Fruit fly (Drosophila melanogaster) whole organism, embryonic: ENCODE data around the gene CG9288.
A peak's percentile ranks its signal among the peaks of the same experiment; 100 is the strongest.

Experiments
- Adf1 ChIP-seq: fragments of 200-800 bp; sonication (Bioruptor generic); IDR thresholded peaks from 2 replicates; pipeline ENCODE4 v1.3.6; 2022; ENCODE audit warnings: missing biosample characterization, missing genetic modification characterization
- Asciz ChIP-seq: fragments of 200-800 bp; sonication (Bioruptor generic); optimal IDR thresholded peaks from 2 replicates; lab custom pipeline; 2017; ENCODE audit warnings: missing biosample characterization, mild to moderate bottlenecking, missing genetic modification characterization, missing genetic modification reagents
- CG10321 ChIP-seq: fragments of 200-800 bp; sonication (Bioruptor generic); IDR thresholded peaks from 2 replicates; pipeline ENCODE4 v1.3.6; 2022; ENCODE audit warnings: missing biosample characterization, missing genetic modification characterization
- CG11085 ChIP-seq: fragments of 200-800 bp; sonication (Bioruptor generic); IDR thresholded peaks from 2 replicates; pipeline ENCODE4 v1.3.6; 2022; ENCODE audit warnings: missing biosample characterization, missing genetic modification characterization
- CG12104 ChIP-seq: fragments of 200-800 bp; sonication (Bioruptor generic); optimal IDR thresholded peaks from 3 replicates; lab custom pipeline; 2016; ENCODE audit warnings: missing biosample characterization, missing genetic modification characterization
- CG12219 ChIP-seq: fragments of 200-800 bp; sonication (Bioruptor generic); optimal IDR thresholded peaks from 3 replicates; lab custom pipeline; 2018; ENCODE audit warnings: missing biosample characterization, mild to moderate bottlenecking, missing genetic modification characterization
- CG1233 ChIP-seq: fragments of 200-800 bp; sonication (Bioruptor generic); optimal IDR thresholded peaks from 4 replicates; lab custom pipeline; 2018; ENCODE audit warnings: missing biosample characterization, mild to moderate bottlenecking, missing genetic modification characterization
- CG12769 ChIP-seq: fragments of 200-800 bp; sonication (Bioruptor generic); optimal IDR thresholded peaks from 2 replicates; lab custom pipeline; 2019; ENCODE audit warnings: missing biosample characterization, mild to moderate bottlenecking, missing genetic modification characterization, moderate library complexity
- CG13624 ChIP-seq: fragments of 200-800 bp; sonication (Bioruptor generic); optimal IDR thresholded peaks from 2 replicates; lab custom pipeline; 2016; ENCODE audit warnings: missing biosample characterization, missing genetic modification characterization
- CG16815 ChIP-seq: fragments of 200-800 bp; sonication (Bioruptor generic); optimal IDR thresholded peaks from 3 replicates; lab custom pipeline; 2017; ENCODE audit warnings: missing biosample characterization, mild to moderate bottlenecking, missing genetic modification characterization
- CG17328 ChIP-seq: fragments of 200-800 bp; sonication (Bioruptor generic); IDR thresholded peaks from 2 replicates; pipeline ENCODE4 v1.3.6; 2022; ENCODE audit warnings: missing biosample characterization, missing genetic modification characterization
- CG17912 ChIP-seq: fragments of 200-800 bp; sonication (Bioruptor generic); optimal IDR thresholded peaks from 2 replicates; lab custom pipeline; 2018; ENCODE audit warnings: missing biosample characterization, mild to moderate bottlenecking, missing genetic modification characterization
- CG2199 ChIP-seq: fragments of 200-800 bp; sonication (Bioruptor generic); IDR thresholded peaks from 3 replicates; pipeline ENCODE4 v1.3.6; 2022; ENCODE audit warnings: missing biosample characterization, missing genetic modification characterization
- CG2202 ChIP-seq: fragments of 200-800 bp; sonication (Bioruptor generic); optimal IDR thresholded peaks from 2 replicates; lab custom pipeline; 2018; ENCODE audit warnings: missing biosample characterization, mild to moderate bottlenecking, missing genetic modification characterization
- CG2678 ChIP-seq: fragments of 200-800 bp; sonication (Bioruptor generic); optimal IDR thresholded peaks from 3 replicates; lab custom pipeline; 2019; ENCODE audit warnings: missing biosample characterization, mild to moderate bottlenecking, missing genetic modification characterization, moderate library complexity
- CG32772 ChIP-seq: fragments of 200-800 bp; sonication (Bioruptor generic); IDR thresholded peaks from 2 replicates; pipeline ENCODE4 v1.3.6; 2022; ENCODE audit warnings: missing biosample characterization, missing genetic modification characterization
- CG34422 ChIP-seq: fragments of 200-800 bp; sonication (Bioruptor generic); IDR thresholded peaks from 3 replicates; pipeline ENCODE4 v1.3.6; 2022; ENCODE audit warnings: missing biosample characterization, missing genetic modification characterization
- CG3995 ChIP-seq: fragments of 200-800 bp; sonication (Bioruptor generic); optimal IDR thresholded peaks from 3 replicates; lab custom pipeline; 2016; ENCODE audit warnings: missing biosample characterization, missing genetic modification characterization
- CG4617 ChIP-seq: fragments of 200-800 bp; sonication (Bioruptor generic); optimal IDR thresholded peaks from 3 replicates; lab custom pipeline; 2016; ENCODE audit warnings: missing biosample characterization, missing genetic modification characterization, borderline replicate concordance
- CG4820 ChIP-seq: fragments of 200-800 bp; sonication (Bioruptor generic); optimal IDR thresholded peaks from 3 replicates; lab custom pipeline; 2016; ENCODE audit warnings: missing biosample characterization, missing genetic modification characterization
- CG5953 ChIP-seq: fragments of 200-800 bp; sonication (Bioruptor generic); IDR thresholded peaks from 2 replicates; pipeline ENCODE4 v1.3.6; 2022; ENCODE audit warnings: missing biosample characterization, missing genetic modification characterization
- CG8359 ChIP-seq: fragments of 200-800 bp; sonication (Bioruptor generic); optimal IDR thresholded peaks from 2 replicates; lab custom pipeline; 2017; ENCODE audit warnings: missing biosample characterization, mild to moderate bottlenecking, missing genetic modification characterization, borderline replicate concordance
- CG9817 ChIP-seq: fragments of 200-800 bp; sonication (Bioruptor generic); optimal IDR thresholded peaks from 2 replicates; lab custom pipeline; 2018; ENCODE audit warnings: missing biosample characterization, mild to moderate bottlenecking, missing genetic modification characterization, moderate library complexity
- Ets97D ChIP-seq: fragments of 200-800 bp; sonication (Bioruptor generic); optimal IDR thresholded peaks from 3 replicates; lab custom pipeline; 2016; ENCODE audit warnings: missing biosample characterization, missing genetic modification characterization
- Gsc ChIP-seq: fragments of 200-800 bp; sonication (Bioruptor generic); IDR thresholded peaks from 2 replicates; pipeline ENCODE4 v1.3.6; 2022; ENCODE audit warnings: missing biosample characterization, missing genetic modification characterization
- HLH3B ChIP-seq: fragments of 200-800 bp; sonication (Bioruptor generic); IDR thresholded peaks from 2 replicates; pipeline ENCODE4 v1.3.6; 2022; ENCODE audit warnings: missing biosample characterization, missing genetic modification characterization
- HmgD ChIP-seq: fragments of 200-800 bp; sonication (Bioruptor generic); optimal IDR thresholded peaks from 3 replicates; lab custom pipeline; 2016; ENCODE audit warnings: missing biosample characterization, missing genetic modification characterization
- Hsf ChIP-seq: fragments of 200-800 bp; sonication (Bioruptor generic); optimal IDR thresholded peaks from 3 replicates; lab custom pipeline; 2016; ENCODE audit warnings: missing biosample characterization, missing genetic modification characterization
- Med ChIP-seq: fragments of 200-800 bp; sonication (Bioruptor generic); peaks from one replicate; lab custom pipeline; 2016; ENCODE audit warnings: missing biosample characterization, missing genetic modification characterization, mild to moderate bottlenecking, inconsistent platforms, moderate library complexity
- PHDP ChIP-seq: fragments of 200-800 bp; sonication (Bioruptor generic); optimal IDR thresholded peaks from 3 replicates; lab custom pipeline; 2018; ENCODE audit warnings: missing biosample characterization, mild to moderate bottlenecking, missing genetic modification characterization, moderate library complexity
- Scr ChIP-seq: fragments of 200-800 bp; sonication (Bioruptor generic); IDR thresholded peaks from 2 replicates; pipeline ENCODE4 v1.3.6; 2022; ENCODE audit warnings: missing biosample characterization, missing genetic modification characterization; ENCODE audit not compliant: partially characterized antibody
- Side ChIP-seq: fragments of 200-800 bp; sonication (Bioruptor generic); optimal IDR thresholded peaks from 2 replicates; lab custom pipeline; 2016; ENCODE audit warnings: missing biosample characterization, missing genetic modification characterization
- Sox102F ChIP-seq: fragments of 200-800 bp; sonication (Bioruptor generic); optimal IDR thresholded peaks from 2 replicates; lab custom pipeline; 2018; ENCODE audit warnings: missing biosample characterization, mild to moderate bottlenecking, missing genetic modification characterization, moderate library complexity
- TFAM ChIP-seq: fragments of 200-800 bp; sonication (Bioruptor generic); optimal IDR thresholded peaks from 2 replicates; lab custom pipeline; 2017; ENCODE audit warnings: missing biosample characterization, missing genetic modification characterization, inconsistent platforms
- Xrp1 ChIP-seq: fragments of 200-800 bp; sonication (Bioruptor generic); IDR thresholded peaks from 2 replicates; pipeline ENCODE4 v1.3.6; 2022; ENCODE audit warnings: missing biosample characterization, missing genetic modification characterization
- ara ChIP-seq: fragments of 200-800 bp; sonication (Bioruptor generic); IDR thresholded peaks from 2 replicates; pipeline ENCODE4 v1.3.6; 2022; ENCODE audit warnings: missing biosample characterization, missing genetic modification characterization
- bowl ChIP-seq: fragments of 200-800 bp; sonication (Bioruptor generic); IDR thresholded peaks from 2 replicates; pipeline ENCODE4 v1.3.6; 2022; ENCODE audit warnings: missing biosample characterization, missing genetic modification characterization
- crc ChIP-seq: fragments of 200-800 bp; sonication (Bioruptor generic); optimal IDR thresholded peaks from 2 replicates; lab custom pipeline; 2016; ENCODE audit warnings: missing biosample characterization, missing genetic modification characterization
- crol ChIP-seq: fragments of 200-800 bp; sonication (Bioruptor generic); IDR thresholded peaks from 2 replicates; pipeline ENCODE4 v1.3.6; 2022; ENCODE audit warnings: missing biosample characterization, missing genetic modification characterization
- crp ChIP-seq, 2 experiments: fragments of 200-800 bp; sonication (Bioruptor generic); optimal IDR thresholded peaks; 2 replicates in 1 of 2; 3 replicates in 1 of 2; lab custom pipeline; 2017; ENCODE audit warnings: missing biosample characterization in 2 of 2, missing genetic modification characterization in 2 of 2, mild to moderate bottlenecking in 1 of 2, moderate library complexity in 1 of 2
- dati ChIP-seq: fragments of 200-800 bp; sonication (Bioruptor generic); IDR thresholded peaks from 2 replicates; pipeline ENCODE4 v1.3.6; 2022; ENCODE audit warnings: missing biosample characterization, missing genetic modification characterization
- ems ChIP-seq: fragments of 200-800 bp; sonication (Bioruptor generic); optimal IDR thresholded peaks from 3 replicates; lab custom pipeline; 2016; ENCODE audit warnings: missing biosample characterization, missing genetic modification characterization
- ftz-f1 ChIP-seq: fragments of 200-800 bp; sonication (Bioruptor generic); optimal IDR thresholded peaks from 2 replicates; lab custom pipeline; 2016; ENCODE audit warnings: missing biosample characterization, missing genetic modification characterization
- gsb-n ChIP-seq: fragments of 200-800 bp; sonication (Bioruptor generic); optimal IDR thresholded peaks from 3 replicates; lab custom pipeline; 2018; ENCODE audit warnings: missing biosample characterization, mild to moderate bottlenecking, missing genetic modification characterization
- jigr1 ChIP-seq: fragments of 200-800 bp; sonication (Bioruptor generic); IDR thresholded peaks from 3 replicates; pipeline ENCODE4 v1.3.6; 2022; ENCODE audit warnings: missing biosample characterization, missing genetic modification characterization
- ken ChIP-seq: fragments of 200-800 bp; sonication (Bioruptor generic); IDR thresholded peaks from 3 replicates; pipeline ENCODE4 v1.3.6; 2022; ENCODE audit warnings: missing biosample characterization, missing genetic modification characterization
- klu ChIP-seq: fragments of 200-800 bp; sonication (Bioruptor generic); IDR thresholded peaks from 2 replicates; pipeline ENCODE4 v1.3.6; 2022; ENCODE audit warnings: missing biosample characterization, missing genetic modification characterization
- knrl ChIP-seq: fragments of 200-800 bp; sonication (Bioruptor generic); IDR thresholded peaks from 3 replicates; pipeline ENCODE4 v1.3.6; 2022; ENCODE audit warnings: missing biosample characterization, missing genetic modification characterization; ENCODE audit not compliant: partially characterized antibody
- mam ChIP-seq: fragments of 200-800 bp; sonication (Bioruptor generic); optimal IDR thresholded peaks from 3 replicates; lab custom pipeline; 2016; ENCODE audit warnings: missing biosample characterization, missing genetic modification characterization
- ro ChIP-seq: fragments of 200-800 bp; sonication (Bioruptor generic); IDR thresholded peaks from 2 replicates; pipeline ENCODE4 v1.3.6; 2022; ENCODE audit warnings: missing biosample characterization, missing genetic modification characterization
- sens ChIP-seq: fragments of 200-800 bp; sonication (Bioruptor generic); peaks from one replicate; lab custom pipeline; 2016; ENCODE audit warnings: missing biosample characterization, missing genetic modification characterization
- wdn ChIP-seq: fragments of 200-800 bp; sonication (Bioruptor generic); IDR thresholded peaks from 2 replicates; pipeline ENCODE4 v1.3.6; 2022; ENCODE audit warnings: missing biosample characterization, missing genetic modification characterization
- wor ChIP-seq: fragments of 200-800 bp; sonication (Bioruptor generic); IDR thresholded peaks from 2 replicates; pipeline ENCODE4 v1.3.6; 2022; ENCODE audit warnings: missing biosample characterization, missing genetic modification characterization

Gene CG9288

DNA sequence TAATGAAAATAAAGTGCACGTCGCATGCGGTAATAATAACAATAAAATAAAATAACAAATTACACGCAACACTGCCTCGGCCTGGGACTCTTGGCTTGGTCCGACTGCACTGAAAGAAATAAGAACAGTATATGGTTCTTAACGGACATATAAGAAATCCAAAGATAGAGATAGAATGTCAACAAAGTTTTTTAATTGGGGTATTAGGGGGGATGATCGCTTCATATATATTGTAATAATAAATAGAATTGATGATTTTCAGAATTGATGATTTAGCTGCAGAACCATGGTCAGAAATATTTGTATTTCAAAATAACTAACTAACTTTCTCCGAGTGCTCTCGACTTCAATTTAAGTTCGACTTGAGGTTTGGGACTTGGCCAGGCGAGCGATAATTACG lies 16.6 kb downstream of the CG9288 start (continued):
- TF ChIP-seq wdn (GFP tag; lab: Robert Waterston, UW) (no peak), CG32772 (GFP tag; lab: Robert Waterston, UW) (no peak), CG11085 (no peak), jigr1 (GFP tag; lab: Robert Waterston, UW) (no peak), Med (GFP tag; lab: Kevin White, UChicago) (no peak), CG12104 (GFP tag; lab: Kevin White, UChicago) (no peak), Ets97D (no peak), CG5953 (no peak), Scr (GFP tag; lab: Robert Waterston, UW) (no peak), CG16815 (GFP tag; lab: Kevin White, UChicago) (no peak), TFAM (GFP tag; lab: Kevin White, UChicago) (no peak), CG34422 (no peak), Xrp1 (peak; percentile 54), klu (GFP tag; lab: Robert Waterston, UW) (no peak), wor (GFP tag; lab: Robert Waterston, UW) (no peak), CG13624 (GFP tag; lab: Kevin White, UChicago) (no peak), CG9817 (tag; lab: Kevin White, UChicago) (no peak), CG3995 (no peak), gsb-n (tag; lab: Kevin White, UChicago) (peak; percentile 29), knrl (no peak), CG4617 (GFP tag; lab: Kevin White, UChicago) (no peak), CG17328 (GFP tag; lab: Robert Waterston, UW) (peak; percentile 24; the same call in 1 of the 2 replicates), ftz-f1 (GFP tag; lab: Kevin White, UChicago) (no peak), CG2199 (GFP tag; lab: Robert Waterston, UW) (no peak), Hsf (GFP tag; lab: Kevin White, UChicago) (no peak), crp (GFP tag; optimal IDR thresholded peaks at IDR 0.05; lab: Kevin White, UChicago) (no peak), HLH3B (GFP tag; lab: Robert Waterston, UW) (no peak), CG2202 (tag; lab: Kevin White, UChicago) (peak; percentile 8), CG8359 (GFP tag; lab: Kevin White, UChicago) (peak; percentile 41), CG2678 (peak; percentile 54), HmgD (no peak), crol (GFP tag; lab: Robert Waterston, UW) (no peak), bowl (no peak), Gsc (GFP tag; lab: Robert Waterston, UW) (no peak), PHDP (tag; lab: Kevin White, UChicago) (peak; percentile 39), dati (no peak), CG12219 (GFP tag; lab: Kevin White, UChicago) (no peak), CG1233 (GFP tag; lab: Kevin White, UChicago) (no peak), Asciz (GFP tag; lab: Kevin White, UChicago) (no peak), ems (GFP tag; lab: Kevin White, UChicago) (no peak), ken (GFP tag; lab: Robert Waterston, UW) (no peak), ro (GFP tag; lab: Robert Waterston, UW) (no peak), CG17912 (GFP tag; lab: Kevin White, UChicago) (no peak), crc (GFP tag; lab: Kevin White, UChicago) (no peak), Side (GFP tag; lab: Kevin White, UChicago) (no peak), CG12769 (tag; lab: Kevin White, UChicago) (no peak), sens (peak; percentile 63), CG10321 (GFP tag; lab: Robert Waterston, UW) (no peak), Sox102F (GFP tag; lab: Kevin White, UChicago) (no peak), ara (GFP tag; lab: Robert Waterston, UW) (no peak), CG4820 (GFP tag; lab: Kevin White, UChicago) (peak; percentile 2), mam (no peak), Adf1 (GFP tag; lab: Robert Waterston, UW) (no peak)
